Fruit fly (Drosophila melanogaster): ENCODE data around the gene CG2871.

- no peak for TF ChIP-seq usp (GFP tag; optimal IDR thresholded peaks at IDR 0.05)
- TF ChIP-seq psq (optimal IDR thresholded peaks at IDR 0.05), result no peak
- TF ChIP-seq pan (optimal IDR thresholded peaks at IDR 0.05), result no peak
- no peak for TF ChIP-seq CG8478 (optimal IDR thresholded peaks at IDR 0.05)
Measured at dm6 chrX:4804762-4805161, 27.6 kb upstream of the CG2871 start, which contains the start of gene CG2861.
